Fruit fly (Drosophila melanogaster) whole organism, larva: ENCODE data around the gene CG31191.

ENCODE experiments used
- noc ChIP-seq: fragments of 200-800 bp; sonication (Bioruptor generic); optimal IDR thresholded peaks from 3 replicates; lab custom pipeline; 2019; ENCODE audit warnings: missing biosample characterization, mild to moderate bottlenecking, missing genetic modification characterization, moderate library complexity

The CG31191 gene

DNA sequence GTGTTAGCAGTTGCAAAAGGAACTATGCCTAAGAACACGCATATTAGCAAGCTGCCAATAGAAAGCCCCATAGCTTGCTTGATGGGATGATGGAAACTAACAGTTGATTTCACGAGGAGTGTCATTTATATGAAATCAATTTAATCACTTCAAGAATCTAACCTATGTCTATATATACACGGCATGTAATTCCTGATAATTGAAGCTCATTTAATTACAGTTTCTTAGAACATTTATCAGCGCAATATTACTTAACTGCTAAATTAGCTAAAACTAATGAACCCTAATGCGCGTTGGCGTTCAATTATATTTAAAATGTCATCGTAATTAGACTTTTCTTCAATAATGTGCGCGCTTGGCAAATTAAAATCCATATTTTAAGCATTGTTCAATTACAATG, 39.9 kb downstream of the CG31191 start, which contains the start of gene TotX:
Gene TotX (minus strand): TSS at position 101 of the 400 bp plus-strand sequence.
- no peak for TF ChIP-seq noc (tag; lab: Kevin White, UChicago)

DNA sequence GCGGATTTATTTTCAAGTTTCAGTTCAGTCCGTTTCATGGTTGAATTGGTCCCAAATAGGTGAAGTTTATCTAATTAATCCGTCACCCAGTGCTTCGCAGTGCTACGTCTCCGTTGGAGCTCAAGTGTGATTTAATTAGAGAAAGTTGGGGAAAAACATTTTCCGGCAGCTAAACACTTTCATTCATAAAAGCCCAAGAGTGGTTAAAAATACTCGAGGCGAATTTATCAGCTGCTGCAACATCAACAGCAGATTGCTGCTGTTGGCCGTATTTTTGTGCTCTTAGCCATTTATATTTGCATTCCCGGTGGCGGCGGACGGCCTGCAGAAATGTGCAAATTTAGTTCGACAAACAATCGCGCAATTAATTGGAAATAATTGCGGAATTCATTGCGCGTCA, 43.7 kb downstream of the CG31191 start, which contains the start of gene Grik:
Gene Grik (plus strand): TSS at position 301 of the 400 bp plus-strand sequence.
- no peak for TF ChIP-seq noc (tag; lab: Kevin White, UChicago)

- TF ChIP-seq noc (tag; lab: Kevin White, UChicago): no peak
These were observed 48.2 kb downstream of the CG31191 start, which contains the start of gene Ktl for dm6 chr3R:20897128-20897527. Ktl (minus strand) TSS chr3R:20897320.

DNA sequence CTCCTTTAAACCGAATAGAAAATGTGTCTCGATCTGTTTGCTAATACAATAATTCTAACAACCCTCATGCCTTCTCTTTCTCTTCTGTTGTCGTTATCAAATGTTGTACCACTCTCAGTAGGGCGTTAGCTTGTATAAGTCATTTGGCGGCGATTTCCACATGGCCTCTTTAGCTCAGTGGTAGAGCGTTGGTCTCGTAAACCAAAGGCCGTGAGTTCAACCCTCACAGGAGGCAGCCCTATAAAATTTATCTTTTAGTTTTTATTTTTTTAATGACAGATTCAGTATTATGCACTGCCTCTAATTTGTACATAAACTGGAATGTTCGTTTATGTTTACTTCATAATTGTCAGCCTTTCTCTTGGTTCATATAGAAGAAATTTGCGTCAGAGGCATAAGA, 53.8 kb downstream of the CG31191 start:
- TF ChIP-seq noc (tag; lab: Kevin White, UChicago): no peak

- no peak for TF ChIP-seq noc (tag; lab: Kevin White, UChicago)
These were observed 54.4 kb downstream of the CG31191 start for dm6 chr3R:20890920-20891319.

dm6 chr3R:20890505-20890904, 54.8 kb downstream of the CG31191 start:
- no peak for TF ChIP-seq noc (tag; lab: Kevin White, UChicago)

DNA sequence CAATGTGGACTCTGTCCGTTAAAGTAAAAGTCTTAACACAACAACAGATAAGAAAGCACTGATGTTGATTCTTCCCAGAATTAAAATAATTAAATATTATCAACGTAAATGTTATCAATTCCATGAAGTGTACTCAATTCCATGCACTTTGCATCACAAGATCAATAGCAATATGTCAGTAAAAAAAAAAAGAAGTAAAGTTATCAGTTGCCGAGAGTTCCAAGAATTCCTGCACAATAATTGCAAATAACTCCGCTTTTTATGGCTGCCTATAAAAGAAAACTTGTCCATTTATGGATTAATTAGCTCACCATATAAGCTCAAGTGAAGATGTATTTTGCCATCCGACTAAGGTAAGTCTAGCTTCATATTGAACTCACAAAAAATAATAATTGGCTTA, 67.9 kb downstream of the CG31191 start, which contains the start of gene TotZ:
Gene TotZ (plus strand): TSS at position 301 of the 400 bp plus-strand sequence.
- TF ChIP-seq noc (tag; lab: Kevin White, UChicago): no peak

dm6 chr3R:20876680-20877079, 68.7 kb downstream of the CG31191 start:
- no peak for TF ChIP-seq noc (tag; lab: Kevin White, UChicago)

DNA sequence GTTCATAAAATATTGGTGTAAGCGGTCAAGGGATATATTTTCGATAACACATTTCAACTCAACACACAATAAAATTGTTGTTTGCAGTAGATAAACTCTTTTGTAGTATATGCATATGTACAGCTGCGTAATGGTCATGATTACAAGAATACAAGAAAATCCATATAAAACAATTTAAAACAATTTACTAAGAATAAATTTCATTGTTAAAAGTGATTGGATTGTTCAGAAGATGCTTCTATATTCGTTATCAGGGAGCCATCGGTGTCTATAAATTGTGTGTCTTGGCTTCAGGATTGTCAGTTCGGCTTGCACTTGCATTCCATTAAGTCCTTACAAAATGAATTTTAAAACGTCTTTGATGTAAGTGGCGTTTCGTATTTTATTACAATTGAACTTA, 71.7 kb downstream of the CG31191 start, which contains the start of gene TotB:
Gene TotB (plus strand): TSS at position 301 of the 400 bp plus-strand sequence.
- TF ChIP-seq noc (tag; lab: Kevin White, UChicago): no peak

- TF ChIP-seq noc (tag; lab: Kevin White, UChicago): no peak
These were observed 72.6 kb downstream of the CG31191 start, which contains the start of gene TotC for dm6 chr3R:20872688-20873087. TotC (plus strand) TSS chr3R:20872988.

- no peak for TF ChIP-seq noc (tag; lab: Kevin White, UChicago)
These were observed 74.6 kb downstream of the CG31191 start, which contains the start of gene TotA for dm6 chr3R:20870736-20871135. TotA (plus strand) TSS chr3R:20871036.

DNA sequence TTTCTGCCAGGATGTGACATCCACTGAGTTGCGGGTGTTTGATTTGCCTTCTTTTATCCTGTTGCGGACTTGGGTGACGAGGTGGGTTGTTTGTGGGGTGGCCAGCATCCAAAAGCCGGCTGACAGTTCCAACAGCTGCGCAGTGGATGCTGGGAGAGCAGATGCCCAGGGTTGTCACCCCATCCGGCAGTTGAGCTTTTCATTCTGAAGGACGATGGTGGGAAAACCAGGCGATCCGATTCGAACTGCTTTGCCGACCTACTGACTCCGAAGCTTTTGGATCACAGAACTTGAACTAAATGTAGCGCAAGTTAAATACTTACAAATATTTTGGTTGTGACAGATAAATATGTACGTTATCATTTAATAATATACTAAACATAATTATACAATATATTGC, 79.1 kb downstream of the CG31191 start, which contains the start of gene KaiR1D:
Gene KaiR1D (minus strand): TSS at position 28 of the 400 bp plus-strand sequence.
- TF ChIP-seq noc (tag; lab: Kevin White, UChicago): no peak

- TF ChIP-seq noc (tag; lab: Kevin White, UChicago): no peak
These were observed 85.5 kb downstream of the CG31191 start, which contains the start of gene Ir93a for dm6 chr3R:20859845-20860244. Ir93a (minus strand) TSS chr3R:20859945.
